Fruit fly (Drosophila melanogaster): Measurements from ENCODE around the gene eRF1.

Gene eRF1

DNA sequence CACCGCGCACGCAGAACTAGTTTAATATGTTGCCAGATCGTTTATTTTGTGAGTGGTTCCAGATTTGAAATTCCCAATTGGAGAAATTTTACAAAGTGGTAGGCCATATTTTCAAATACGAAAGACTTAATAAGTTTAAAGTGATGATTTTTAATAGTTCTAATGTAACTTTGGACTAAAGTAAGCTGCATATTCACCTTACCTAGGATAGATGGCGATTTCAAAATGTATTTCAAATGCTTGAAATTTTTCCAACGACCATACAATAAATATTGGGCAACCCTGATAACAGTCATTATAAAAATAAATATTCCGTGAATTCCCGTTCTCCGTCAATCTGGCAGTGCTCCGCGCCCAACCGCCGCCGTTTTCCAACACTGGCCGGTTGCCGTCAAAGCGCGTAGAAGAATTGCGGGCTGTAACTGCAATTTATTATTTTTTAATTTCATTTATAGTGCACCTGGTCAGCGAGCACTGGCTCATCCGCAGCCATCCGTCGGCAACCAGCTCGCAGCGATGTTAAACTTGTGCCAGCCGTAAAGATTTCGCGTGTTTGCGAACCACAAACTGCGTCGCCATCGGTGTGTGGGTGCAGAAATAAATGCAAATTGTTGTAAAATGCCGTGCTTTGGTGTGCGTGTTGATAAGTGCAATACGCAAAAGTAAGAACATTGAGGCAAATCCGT lies 27.9 kb downstream of the eRF1 start, which contains the start of the genes Ide and RhoBTB (continued):
- TF ChIP-seq CG1832 (GFP tag; optimal IDR thresholded peaks at IDR 0.05) (no peak), tap (tag; optimal IDR thresholded peaks at IDR 0.05) (no peak), CG1602 (GFP tag; optimal IDR thresholded peaks at IDR 0.05) (peak; percentile 78), fu2 (GFP tag; optimal IDR thresholded peaks at IDR 0.05) (peak; percentile 92), ems (GFP tag; optimal IDR thresholded peaks at IDR 0.05) (peak; percentile 77), Asciz (GFP tag; optimal IDR thresholded peaks at IDR 0.05) (no peak), tin (GFP tag; optimal IDR thresholded peaks at IDR 0.05) (peak; percentile 77), E2f2 (GFP tag; IDR thresholded peaks at IDR 0.05) (peak; percentile 83), croc (GFP tag; conservative IDR thresholded peaks at IDR 0.05) (peak; percentile 48), Ssrp (tag; optimal IDR thresholded peaks at IDR 0.05) (peak; percentile 77), CG12155 (GFP tag; optimal IDR thresholded peaks at IDR 0.05) (peak; percentile 86), gcm (GFP tag; optimal IDR thresholded peaks at IDR 0.05) (no peak), CG5180 (GFP tag; optimal IDR thresholded peaks at IDR 0.05) (no peak), CG5953 (GFP tag; IDR thresholded peaks at IDR 0.05) (no peak), CG6813 (GFP tag; optimal IDR thresholded peaks at IDR 0.05) (no peak), CG13775 (GFP tag; optimal IDR thresholded peaks at IDR 0.05) (peak; percentile 84), HLHmδ (GFP tag; optimal IDR thresholded peaks at IDR 0.05) (no peak), corto (GFP tag; optimal IDR thresholded peaks at IDR 0.05) (no peak), PHDP (tag; optimal IDR thresholded peaks at IDR 0.05) (peak; percentile 78), crp (GFP tag; optimal IDR thresholded peaks at IDR 0.05) (peak; percentile 67 to 91), crol (GFP tag; IDR thresholded peaks at IDR 0.05) (peak; percentile 36; the same call in 1 of the 2 replicates), Sry-β (GFP tag; optimal IDR thresholded peaks at IDR 0.05) (no peak), CG9727 (GFP tag; optimal IDR thresholded peaks at IDR 0.05) (peak; percentile 77), trh (GFP tag; optimal IDR thresholded peaks at IDR 0.05) (peak; percentile 65), Pdp1 (GFP tag; optimal IDR thresholded peaks at IDR 0.05) (peak; percentile 80 to 90), CG7963 (GFP tag; IDR thresholded peaks at IDR 0.05; ENCODE audit: partially characterized antibody) (no peak), CG1647 (GFP tag; optimal IDR thresholded peaks at IDR 0.05) (peak; percentile 76), CG17385 (GFP tag; optimal IDR thresholded peaks at IDR 0.05) (peak; percentile 68), CoRest (tag; optimal IDR thresholded peaks at IDR 0.05) (peak; percentile 96), Hmr (GFP tag; optimal IDR thresholded peaks at IDR 0.05) (peak; percentile 83), CG10366 (GFP tag; IDR thresholded peaks at IDR 0.05) (0 out of 2 replicates have a peak, but pooled peaks have one; percentile 62), CG10462 (GFP tag; optimal IDR thresholded peaks at IDR 0.05) (peak; percentile 63), CG2202 (tag; optimal IDR thresholded peaks at IDR 0.05) (no peak), CG11696 (GFP tag; IDR thresholded peaks at IDR 0.05) (no peak), dysf (GFP tag; IDR thresholded peaks at IDR 0.05) (peak; percentile 83), ERR (GFP tag; optimal IDR thresholded peaks at IDR 0.05) (peak; percentile 64), CG2129 (GFP tag; IDR thresholded peaks at IDR 0.05; ENCODE audit: partially characterized antibody) (no peak), CG11560 (tag; IDR thresholded peaks at IDR 0.05) (peak; percentile 76), B-H2 (GFP tag; optimal IDR thresholded peaks at IDR 0.05) (peak; percentile 82), Blimp-1 (GFP tag; optimal IDR thresholded peaks at IDR 0.05) (no peak), tgo (GFP tag; IDR thresholded peaks at IDR 0.05) (peak; percentile 66), HLH54F (GFP tag; optimal IDR thresholded peaks at IDR 0.05) (peak; percentile 90), Optix (GFP tag; IDR thresholded peaks at IDR 0.05) (no peak), gcm2 (GFP tag; optimal IDR thresholded peaks at IDR 0.05) (peak; percentile 59), ase (GFP tag; IDR thresholded peaks at IDR 0.05) (peak; percentile 44; the same call in 2 of the 3 replicates), kay (GFP tag; optimal IDR thresholded peaks at IDR 0.05) (peak; percentile 73), CG1603 (tag; optimal IDR thresholded peaks at IDR 0.05) (no peak), unc-4 (GFP tag; IDR thresholded peaks at IDR 0.05; ENCODE audit: partially characterized antibody) (no peak), Tbp (GFP tag; optimal IDR thresholded peaks at IDR 0.05) (no peak)

Data from whole organism, embryonic.